Worm (Caenorhabditis elegans) whole organism, dauer: ENCODE results near the gene F13B12.2.

ENCODE experiments used
- unc-62 ChIP-seq: sonication (generic microtip); optimal IDR thresholded peaks from 2 replicates; lab custom pipeline; 2017; ENCODE audit warnings: missing biosample characterization, missing genetic modification reagents, missing genetic modification characterization

F13B12.2 gene

ce11 chrIV:10394858-10395257 is 34.1 kb downstream of the F13B12.2 start, which contains the start of gene R10H10.4:
Gene R10H10.4, minus strand, starts transcription at chrIV:10394958.
- TF ChIP-seq unc-62 (GFP tag; lab: Kevin White, UChicago) = no peak

ce11 chrIV:10391827-10392226 is 37.1 kb downstream of the F13B12.2 start, which contains the start of gene spe-26:
Gene spe-26, minus strand, starts transcription at chrIV:10391927.
- no peak for TF ChIP-seq unc-62 (GFP tag; lab: Kevin White, UChicago)

- TF ChIP-seq unc-62 (GFP tag; lab: Kevin White, UChicago) = no peak
Observed at ce11 chrIV:10388263-10388662, 40.7 kb downstream of the F13B12.2 start, which contains the start of gene R10H10.3. Gene R10H10.3, plus strand, starts transcription at chrIV:10388505.

ce11 chrIV:10387113-10387512 is 41.8 kb downstream of the F13B12.2 start, which contains the start of gene nfu-1:
Gene nfu-1, plus strand, starts transcription at chrIV:10387413.
- no peak for TF ChIP-seq unc-62 (GFP tag; lab: Kevin White, UChicago)

- no peak for TF ChIP-seq unc-62 (GFP tag; lab: Kevin White, UChicago)
Observed at ce11 chrIV:10382894-10383293, 46.0 kb downstream of the F13B12.2 start.

- TF ChIP-seq unc-62 (GFP tag; lab: Kevin White, UChicago) = no peak
Observed at ce11 chrIV:10381035-10381434, 47.9 kb downstream of the F13B12.2 start.

ce11 chrIV:10380626-10381025 is 48.3 kb downstream of the F13B12.2 start:
- no peak for TF ChIP-seq unc-62 (GFP tag; lab: Kevin White, UChicago)
